Fruit fly (Drosophila melanogaster) whole organism, embryonic: ENCODE data around the gene CG44044.

ENCODE experiments used
- Atf-2 ChIP-seq: fragments of 200-800 bp; sonication (Bioruptor generic); optimal IDR thresholded peaks from 2 replicates; lab custom pipeline; 2016; ENCODE audit warnings: missing biosample characterization, missing genetic modification characterization
- Atf6 ChIP-seq: fragments of 200-800 bp; sonication (Bioruptor generic); IDR thresholded peaks from 2 replicates; pipeline ENCODE4 v1.3.6; 2022; ENCODE audit warnings: missing biosample characterization, missing genetic modification characterization
- BEAF-32 ChIP-seq: fragments of 200-800 bp; sonication (Bioruptor generic); optimal IDR thresholded peaks from 3 replicates; lab custom pipeline; 2017; ENCODE audit warnings: missing biosample characterization, missing genetic modification characterization, mild to moderate bottlenecking, moderate library complexity, missing genetic modification reagents
- Bgb ChIP-seq: fragments of 200-800 bp; sonication (Bioruptor generic); IDR thresholded peaks from 2 replicates; pipeline ENCODE4 v1.3.6; 2022; ENCODE audit warnings: missing biosample characterization, missing genetic modification characterization; ENCODE audit not compliant: partially characterized antibody
- CG1024 ChIP-seq: fragments of 200-800 bp; sonication (Bioruptor generic); IDR thresholded peaks from 2 replicates; pipeline ENCODE4 v1.3.6; 2022; ENCODE audit warnings: missing biosample characterization, missing genetic modification characterization
- CG12219 ChIP-seq: fragments of 200-800 bp; sonication (Bioruptor generic); optimal IDR thresholded peaks from 3 replicates; lab custom pipeline; 2018; ENCODE audit warnings: missing biosample characterization, mild to moderate bottlenecking, missing genetic modification characterization
- CG15011 ChIP-seq: fragments of 200-800 bp; sonication (Bioruptor generic); optimal IDR thresholded peaks from 3 replicates; lab custom pipeline; 2018; ENCODE audit warnings: missing biosample characterization, mild to moderate bottlenecking, missing genetic modification characterization
- CG1603 ChIP-seq: fragments of 200-800 bp; sonication (Bioruptor generic); optimal IDR thresholded peaks from 2 replicates; lab custom pipeline; 2019; ENCODE audit warnings: missing biosample characterization, mild to moderate bottlenecking, missing genetic modification characterization, moderate library complexity
- CG30431 ChIP-seq: fragments of 200-800 bp; sonication (Bioruptor generic); optimal IDR thresholded peaks from 2 replicates; lab custom pipeline; 2017; ENCODE audit warnings: missing biosample characterization, missing genetic modification characterization
- CG32767 ChIP-seq: fragments of 200-800 bp; sonication (Bioruptor generic); IDR thresholded peaks from 2 replicates; pipeline ENCODE4 v1.3.6; 2022; ENCODE audit warnings: missing biosample characterization, missing genetic modification characterization
- CG33213 ChIP-seq: fragments of 200-800 bp; sonication (Bioruptor generic); optimal IDR thresholded peaks from 3 replicates; lab custom pipeline; 2016; ENCODE audit warnings: missing biosample characterization, missing genetic modification characterization
- CG34224 ChIP-seq: fragments of 200-800 bp; sonication (Bioruptor generic); IDR thresholded peaks from 3 replicates; pipeline ENCODE4 v1.3.6; 2022; ENCODE audit warnings: missing biosample characterization, missing genetic modification characterization; ENCODE audit not compliant: partially characterized antibody
- CG4707 ChIP-seq: fragments of 200-800 bp; sonication (Bioruptor generic); optimal IDR thresholded peaks from 2 replicates; lab custom pipeline; 2018; ENCODE audit warnings: missing biosample characterization, mild to moderate bottlenecking, missing genetic modification characterization, moderate library complexity
- CG4730 ChIP-seq: fragments of 200-800 bp; sonication (Bioruptor generic); IDR thresholded peaks from 2 replicates; pipeline ENCODE4 v1.3.6; 2022; ENCODE audit warnings: missing biosample characterization, missing genetic modification characterization
- CG6175 ChIP-seq: fragments of 200-800 bp; sonication (Bioruptor generic); IDR thresholded peaks from 3 replicates; pipeline ENCODE4 v1.3.6; 2022; ENCODE audit warnings: missing biosample characterization, missing genetic modification characterization
- CG6254 ChIP-seq: fragments of 200-800 bp; sonication (Bioruptor generic); optimal IDR thresholded peaks from 3 replicates; lab custom pipeline; 2017; ENCODE audit warnings: mild to moderate bottlenecking, missing biosample characterization, missing genetic modification reagents, missing genetic modification characterization
- CG8388 ChIP-seq: fragments of 200-800 bp; sonication (Bioruptor generic); optimal IDR thresholded peaks from 2 replicates; lab custom pipeline; 2019; ENCODE audit warnings: missing biosample characterization, mild to moderate bottlenecking, missing genetic modification characterization, moderate library complexity
- CG8765 ChIP-seq: fragments of 200-800 bp; sonication (Bioruptor generic); IDR thresholded peaks from 2 replicates; pipeline ENCODE4 v1.3.6; 2022; ENCODE audit warnings: missing biosample characterization, missing genetic modification characterization
- CG8944 ChIP-seq: fragments of 200-800 bp; sonication (Bioruptor generic); optimal IDR thresholded peaks from 3 replicates; lab custom pipeline; 2016; ENCODE audit warnings: missing biosample characterization, missing genetic modification characterization
- Dfd ChIP-seq, 2 experiments: fragments of >200 bp; optimal IDR thresholded peaks; 2 replicates each; lab custom pipeline; 2017; ENCODE audit warnings: missing biosample characterization in 2 of 2, missing genetic modification characterization in 2 of 2
- E2f2 ChIP-seq: fragments of 200-800 bp; sonication (Bioruptor generic); IDR thresholded peaks from 2 replicates; pipeline ENCODE4 v1.3.6; 2022; ENCODE audit warnings: missing biosample characterization, missing genetic modification characterization
- Elba2 ChIP-seq: fragments of 200-800 bp; sonication (Bioruptor generic); optimal IDR thresholded peaks from 3 replicates; lab custom pipeline; 2016; ENCODE audit warnings: missing biosample characterization, missing genetic modification characterization
- Gug ChIP-seq: fragments of 200-800 bp; sonication (Bioruptor generic); IDR thresholded peaks from 4 replicates; pipeline ENCODE4 v1.3.6; 2022; ENCODE audit warnings: missing biosample characterization, missing genetic modification characterization
- HmgZ ChIP-seq: fragments of 200-800 bp; sonication (Bioruptor generic); optimal IDR thresholded peaks from 2 replicates; lab custom pipeline; 2018; ENCODE audit warnings: missing biosample characterization, mild to moderate bottlenecking, missing genetic modification characterization
- NK7.1 ChIP-seq: fragments of 200-800 bp; sonication (Bioruptor generic); optimal IDR thresholded peaks from 3 replicates; lab custom pipeline; 2016; ENCODE audit warnings: missing biosample characterization, missing genetic modification characterization
- Sry-δ ChIP-seq: fragments of 200-800 bp; sonication (Bioruptor generic); optimal IDR thresholded peaks from 2 replicates; lab custom pipeline; 2016; ENCODE audit warnings: missing biosample characterization, missing genetic modification characterization
- Usf ChIP-seq: fragments of 200-800 bp; sonication (Bioruptor generic); optimal IDR thresholded peaks from 2 replicates; lab custom pipeline; 2017; ENCODE audit warnings: missing genotype, missing biosample characterization, missing genetic modification characterization
- aop ChIP-seq: fragments of 200-800 bp; sonication (Bioruptor generic); IDR thresholded peaks from 2 replicates; pipeline ENCODE4 v1.3.6; 2022; ENCODE audit warnings: missing biosample characterization, missing genetic modification characterization
- ash1 ChIP-seq: fragments of 200-800 bp; sonication (Bioruptor generic); optimal IDR thresholded peaks from 2 replicates; lab custom pipeline; 2018; ENCODE audit warnings: missing biosample characterization, mild to moderate bottlenecking, missing genetic modification characterization
- az2 ChIP-seq: fragments of 200-800 bp; sonication (Bioruptor generic); optimal IDR thresholded peaks from 3 replicates; lab custom pipeline; 2016; ENCODE audit warnings: missing biosample characterization, missing genetic modification characterization
- cato ChIP-seq: fragments of 200-800 bp; sonication (Bioruptor generic); optimal IDR thresholded peaks from 2 replicates; lab custom pipeline; 2016; ENCODE audit warnings: missing biosample characterization, missing genetic modification characterization, borderline replicate concordance
- cg ChIP-seq: fragments of 200-800 bp; sonication (Bioruptor generic); optimal IDR thresholded peaks from 3 replicates; lab custom pipeline; 2019; ENCODE audit warnings: missing biosample characterization, mild to moderate bottlenecking, missing genetic modification characterization, moderate library complexity
- crc ChIP-seq: fragments of 200-800 bp; sonication (Bioruptor generic); optimal IDR thresholded peaks from 2 replicates; lab custom pipeline; 2016; ENCODE audit warnings: missing biosample characterization, missing genetic modification characterization
- dpn ChIP-seq, 2 experiments: fragments of 200-800 bp; sonication (Bioruptor generic); optimal IDR thresholded peaks; 3 replicates each; lab custom pipeline; 2016; ENCODE audit warnings: missing biosample characterization in 2 of 2, missing genetic modification characterization in 2 of 2
- emc ChIP-seq: fragments of 200-800 bp; sonication (Bioruptor generic); optimal IDR thresholded peaks from 2 replicates; lab custom pipeline; 2016; ENCODE audit warnings: missing biosample characterization, missing genetic modification characterization
- eyg ChIP-seq: fragments of 200-800 bp; sonication (Bioruptor generic); optimal IDR thresholded peaks from 3 replicates; lab custom pipeline; 2016; ENCODE audit warnings: missing biosample characterization, missing genetic modification characterization
- fd3F ChIP-seq: fragments of 200-800 bp; sonication (Bioruptor generic); optimal IDR thresholded peaks from 2 replicates; lab custom pipeline; 2018; ENCODE audit warnings: missing biosample characterization, mild to moderate bottlenecking, missing genetic modification characterization, moderate library complexity
- gro ChIP-seq: fragments of 200-800 bp; sonication (Bioruptor generic); optimal IDR thresholded peaks from 2 replicates; lab custom pipeline; 2016; ENCODE audit warnings: missing biosample characterization, missing genetic modification characterization
- mam ChIP-seq: fragments of 200-800 bp; sonication (Bioruptor generic); optimal IDR thresholded peaks from 3 replicates; lab custom pipeline; 2016; ENCODE audit warnings: missing biosample characterization, missing genetic modification characterization
- mirr ChIP-seq: fragments of 200-800 bp; sonication (Bioruptor generic); optimal IDR thresholded peaks from 3 replicates; lab custom pipeline; 2018; ENCODE audit warnings: missing biosample characterization, mild to moderate bottlenecking, missing genetic modification characterization
- nerfin-2 ChIP-seq: fragments of 200-800 bp; sonication (Bioruptor generic); IDR thresholded peaks from 2 replicates; pipeline ENCODE4 v1.3.6; 2022; ENCODE audit warnings: missing biosample characterization, missing genetic modification characterization; ENCODE audit not compliant: partially characterized antibody
- nom ChIP-seq: fragments of 200-800 bp; sonication (Bioruptor generic); optimal IDR thresholded peaks from 2 replicates; lab custom pipeline; 2017; ENCODE audit warnings: missing biosample characterization, missing genetic modification characterization, mild to moderate bottlenecking, moderate library complexity, missing genetic modification reagents
- pfk ChIP-seq: fragments of 200-800 bp; sonication (Bioruptor generic); optimal IDR thresholded peaks from 2 replicates; lab custom pipeline; 2018; ENCODE audit warnings: missing biosample characterization, mild to moderate bottlenecking, missing genetic modification characterization, moderate library complexity
- pnt ChIP-seq: fragments of 200-800 bp; sonication (Bioruptor generic); optimal IDR thresholded peaks from 3 replicates; lab custom pipeline; 2016; ENCODE audit warnings: missing biosample characterization, missing genetic modification characterization
- sob ChIP-seq: fragments of 200-800 bp; sonication (Bioruptor generic); IDR thresholded peaks from 2 replicates; pipeline ENCODE4 v1.3.6; 2022; ENCODE audit warnings: missing biosample characterization, missing genetic modification characterization
- ssp ChIP-seq: fragments of 200-800 bp; sonication (Bioruptor generic); IDR thresholded peaks from 2 replicates; pipeline ENCODE4 v1.3.6; 2022; ENCODE audit warnings: missing biosample characterization, missing genetic modification characterization
- tio ChIP-seq: fragments of 200-800 bp; sonication (Bioruptor generic); optimal IDR thresholded peaks from 2 replicates; lab custom pipeline; 2017; ENCODE audit warnings: missing biosample characterization, missing genetic modification characterization, inconsistent platforms
- tna ChIP-seq: fragments of 200-800 bp; sonication (Bioruptor generic); IDR thresholded peaks from 2 replicates; pipeline ENCODE4 v1.3.6; 2022; ENCODE audit warnings: missing biosample characterization, missing genetic modification characterization; ENCODE audit not compliant: partially characterized antibody
- unpg ChIP-seq: fragments of 200-800 bp; sonication (Bioruptor generic); optimal IDR thresholded peaks from 3 replicates; lab custom pipeline; 2018; ENCODE audit warnings: missing biosample characterization, mild to moderate bottlenecking, missing genetic modification characterization, moderate library complexity
- wdn ChIP-seq: fragments of 200-800 bp; sonication (Bioruptor generic); IDR thresholded peaks from 2 replicates; pipeline ENCODE4 v1.3.6; 2022; ENCODE audit warnings: missing biosample characterization, missing genetic modification characterization

Gene CG44044

DNA sequence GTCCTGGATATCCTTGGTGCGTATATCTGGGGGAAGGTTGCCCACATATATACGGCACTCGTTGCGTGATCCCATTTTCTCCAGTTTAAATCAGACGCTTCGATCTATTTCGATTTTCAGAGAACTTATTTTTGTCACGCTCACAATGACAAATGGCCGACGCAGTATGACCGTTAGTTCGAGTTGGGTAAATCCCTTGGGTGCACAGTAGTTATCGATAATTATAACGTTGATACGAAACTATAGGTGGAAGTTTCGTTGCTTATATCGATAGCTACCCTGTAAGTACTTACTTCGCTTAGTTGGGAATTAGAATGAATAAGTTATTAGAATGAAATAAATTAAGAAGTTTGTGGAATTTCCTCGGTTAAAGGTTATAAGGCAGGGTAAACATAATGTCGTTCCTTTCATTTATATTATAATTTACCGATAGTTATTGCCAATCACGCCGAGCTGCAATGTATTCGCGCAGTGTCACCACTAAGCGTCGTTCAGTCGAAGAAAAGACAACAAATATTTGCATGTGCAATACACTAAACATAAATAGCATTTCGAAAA lies 20.3 kb downstream of the CG44044 start, which contains the start of the genes SF2 and pad (continued):
- TF ChIP-seq mam (GFP tag; lab: Kevin White, UChicago) (peak; percentile 84), CG1603 (peak; percentile 45), ssp (GFP tag; lab: Robert Waterston, UW) (peak; percentile 73), E2f2 (GFP tag; lab: Robert Waterston, UW) (no peak; the same call in 1 of the 2 replicates), nerfin-2 (GFP tag; lab: Robert Waterston, UW) (peak; percentile 89), az2 (GFP tag; lab: Kevin White, UChicago) (peak; percentile 76), CG8765 (GFP tag; lab: Robert Waterston, UW) (peak; percentile 45; the same call in 1 of the 2 replicates), aop (GFP tag; lab: Robert Waterston, UW) (no peak), Bgb (GFP tag; lab: Robert Waterston, UW) (peak; percentile 90), Dfd (GFP tag; optimal IDR thresholded peaks at IDR 0.05; lab: Kevin White, UChicago) (no peak), CG1024 (0 out of 2 replicates have a peak, but pooled peaks have one; percentile 29), cg (GFP tag; lab: Kevin White, UChicago) (peak; percentile 53), CG12219 (GFP tag; lab: Kevin White, UChicago) (no peak), CG4730 (GFP tag; lab: Robert Waterston, UW) (0 out of 2 replicates have a peak, but pooled peaks have one; percentile 39), CG6254 (GFP tag; lab: Kevin White, UChicago) (peak; percentile 41), CG34224 (GFP tag; lab: Robert Waterston, UW) (peak; percentile 92), NK7.1 (GFP tag; lab: Kevin White, UChicago) (peak; percentile 53), BEAF-32 (GFP tag; lab: Kevin White, UChicago) (peak; percentile 99), cato (GFP tag; lab: Kevin White, UChicago) (peak; percentile 46), dpn (GFP tag; optimal IDR thresholded peaks at IDR 0.05; lab: Kevin White, UChicago) (peak; percentile 78 to 82), tio (GFP tag; lab: Kevin White, UChicago) (peak; percentile 44), crc (peak; percentile 68), Usf (GFP tag; lab: Kevin White, UChicago) (peak; percentile 55), fd3F (GFP tag; lab: Kevin White, UChicago) (peak; percentile 65), CG33213 (peak; percentile 70), CG30431 (GFP tag; lab: Kevin White, UChicago) (peak; percentile 2), CG8388 (GFP tag; lab: Kevin White, UChicago) (peak; percentile 45), wdn (GFP tag; lab: Robert Waterston, UW) (peak; percentile 73), Elba2 (GFP tag; lab: Kevin White, UChicago) (peak; percentile 37), ash1 (GFP tag; lab: Kevin White, UChicago) (no peak), Gug (GFP tag; lab: Robert Waterston, UW) (peak; percentile 79; the same call in 3 of the 4 replicates), pnt (GFP tag; lab: Kevin White, UChicago) (peak; percentile 65), nom (GFP tag; lab: Kevin White, UChicago) (peak; percentile 33), pfk (GFP tag; lab: Kevin White, UChicago) (peak; percentile 21), CG4707 (GFP tag; lab: Kevin White, UChicago) (no peak), emc (GFP tag; lab: Kevin White, UChicago) (peak; percentile 49), CG6175 (GFP tag; lab: Robert Waterston, UW) (no peak), CG32767 (GFP tag; lab: Robert Waterston, UW) (peak; percentile 16), CG15011 (peak; percentile 56), gro (GFP tag; lab: Kevin White, UChicago) (peak; percentile 81), eyg (peak; percentile 46), Sry-δ (GFP tag; lab: Kevin White, UChicago) (peak; percentile 98), unpg (peak; percentile 52), Atf6 (GFP tag; lab: Robert Waterston, UW) (peak; percentile 60; the same call in 1 of the 2 replicates), mirr (GFP tag; lab: Kevin White, UChicago) (peak; percentile 18), HmgZ (tag; lab: Kevin White, UChicago) (peak; percentile 82), sob (GFP tag; lab: Robert Waterston, UW) (peak; percentile 85), CG8944 (GFP tag; lab: Kevin White, UChicago) (peak; percentile 66), tna (GFP tag; lab: Robert Waterston, UW) (peak; percentile 84; the same call in 1 of the 2 replicates), Atf-2 (GFP tag; lab: Kevin White, UChicago) (peak; percentile 48)
